Fruit fly (Drosophila melanogaster) whole organism, prepupa: ENCODE results near the gene Dnali1.

Source experiments
- Blimp-1 ChIP-seq: fragments of 200-800 bp; sonication (Bioruptor generic); optimal IDR thresholded peaks from 3 replicates; lab custom pipeline; 2017; ENCODE audit warnings: missing biosample characterization, missing genetic modification characterization, mild to moderate bottlenecking, moderate library complexity, missing genetic modification reagents
- CG10631 ChIP-seq: fragments of 200-800 bp; sonication (Bioruptor generic); optimal IDR thresholded peaks from 2 replicates; lab custom pipeline; 2016; ENCODE audit warnings: missing biosample characterization, missing genetic modification characterization
- CG11294 ChIP-seq: fragments of 200-800 bp; sonication (Bioruptor generic); IDR thresholded peaks from 2 replicates; pipeline ENCODE4 v1.3.6; 2022; ENCODE audit warnings: missing biosample characterization, missing genetic modification characterization
- CG11762 ChIP-seq: fragments of 200-800 bp; sonication (Bioruptor generic); optimal IDR thresholded peaks from 3 replicates; lab custom pipeline; 2016; ENCODE audit warnings: missing biosample characterization, missing genetic modification characterization; ENCODE audit not compliant: insufficient read depth
- CG11902 ChIP-seq: fragments of 200-800 bp; sonication (Bioruptor generic); optimal IDR thresholded peaks from 3 replicates; lab custom pipeline; 2016; ENCODE audit warnings: missing biosample characterization, missing genetic modification characterization
- CG15336 ChIP-seq: fragments of 200-800 bp; sonication (Bioruptor generic); IDR thresholded peaks from 2 replicates; pipeline ENCODE4 v1.3.6; 2022; ENCODE audit warnings: missing biosample characterization, missing genetic modification characterization
- CG1621 ChIP-seq: fragments of 200-800 bp; sonication (Bioruptor generic); optimal IDR thresholded peaks from 3 replicates; lab custom pipeline; 2018; ENCODE audit warnings: missing biosample characterization, mild to moderate bottlenecking, missing genetic modification characterization
- CG16779 ChIP-seq: fragments of 200-800 bp; sonication (Bioruptor generic); optimal IDR thresholded peaks from 3 replicates; lab custom pipeline; 2017; ENCODE audit warnings: missing biosample characterization, mild to moderate bottlenecking, missing genetic modification characterization
- CG3032 ChIP-seq: fragments of 200-800 bp; optimal IDR thresholded peaks from 2 replicates; lab custom pipeline; 2019; ENCODE audit warnings: missing biosample characterization, mild to moderate bottlenecking, missing genetic modification characterization, moderate library complexity
- CG31627 ChIP-seq: fragments of 200-800 bp; sonication (Bioruptor generic); optimal IDR thresholded peaks from 3 replicates; lab custom pipeline; 2016; ENCODE audit warnings: missing biosample characterization, missing genetic modification characterization
- CG32006 ChIP-seq: fragments of 200-800 bp; sonication (Bioruptor generic); optimal IDR thresholded peaks from 3 replicates; lab custom pipeline; 2017; ENCODE audit warnings: missing biosample characterization, mild to moderate bottlenecking, missing genetic modification characterization
- CG34406 ChIP-seq: fragments of 200-800 bp; sonication (Bioruptor generic); optimal IDR thresholded peaks from 3 replicates; lab custom pipeline; 2016; ENCODE audit warnings: missing biosample characterization, missing genetic modification characterization
- CG6163 ChIP-seq: fragments of 200-800 bp; sonication (Bioruptor generic); IDR thresholded peaks from 3 replicates; pipeline ENCODE4 v1.3.6; 2022; ENCODE audit warnings: missing biosample characterization, missing genetic modification characterization
- CG6792 ChIP-seq: fragments of 200-800 bp; sonication (Bioruptor generic); optimal IDR thresholded peaks from 3 replicates; lab custom pipeline; 2016; ENCODE audit warnings: missing biosample characterization, missing genetic modification characterization
- CG6808 ChIP-seq: fragments of 200-800 bp; sonication (Bioruptor generic); optimal IDR thresholded peaks from 3 replicates; lab custom pipeline; 2017; ENCODE audit warnings: missing biosample characterization, missing genetic modification characterization, mild to moderate bottlenecking, moderate library complexity, missing genetic modification reagents
- CG6854 ChIP-seq: fragments of 200-800 bp; sonication (Bioruptor generic); optimal IDR thresholded peaks from 2 replicates; lab custom pipeline; 2017; ENCODE audit warnings: missing biosample characterization, mild to moderate bottlenecking, missing genetic modification characterization
- CG7368 ChIP-seq: fragments of 200-800 bp; sonication (Bioruptor generic); optimal IDR thresholded peaks from 3 replicates; lab custom pipeline; 2016; ENCODE audit warnings: missing biosample characterization, missing genetic modification characterization
- CG8119 ChIP-seq: fragments of 200-800 bp; sonication (Bioruptor generic); IDR thresholded peaks from 3 replicates; pipeline ENCODE4 v1.3.6; 2022; ENCODE audit warnings: missing biosample characterization, missing genetic modification characterization
- CG8319 ChIP-seq: fragments of 200-800 bp; sonication (Bioruptor generic); optimal IDR thresholded peaks from 3 replicates; lab custom pipeline; 2016; ENCODE audit warnings: missing biosample characterization, missing genetic modification characterization
- CG8632 ChIP-seq: fragments of 200-800 bp; sonication (Bioruptor generic); optimal IDR thresholded peaks from 3 replicates; lab custom pipeline; 2016; ENCODE audit warnings: missing biosample characterization, missing genetic modification characterization
- CG9139 ChIP-seq: fragments of 200-800 bp; sonication (Bioruptor generic); optimal IDR thresholded peaks from 3 replicates; lab custom pipeline; 2017; ENCODE audit warnings: missing biosample characterization, mild to moderate bottlenecking, missing genetic modification characterization
- Eip78C ChIP-seq: fragments of 200-800 bp; sonication (Bioruptor generic); peaks from one replicate; lab custom pipeline; 2016; ENCODE audit warnings: missing biosample characterization, missing genetic modification characterization
- Eip93F ChIP-seq: fragments of 200-800 bp; sonication (Bioruptor generic); optimal IDR thresholded peaks from 2 replicates; lab custom pipeline; 2016; ENCODE audit warnings: missing biosample characterization, mild to moderate bottlenecking, missing genetic modification characterization
- Ets21C ChIP-seq: fragments of 200-800 bp; sonication (Bioruptor generic); optimal IDR thresholded peaks from 3 replicates; lab custom pipeline; 2016; ENCODE audit warnings: missing biosample characterization, missing genetic modification characterization
- Hr38 ChIP-seq: sonication (Bioruptor generic); optimal IDR thresholded peaks from 2 replicates; lab custom pipeline; 2016; ENCODE audit warnings: missing biosample characterization, missing genetic modification characterization
- Hr39 ChIP-seq: fragments of 200-800 bp; sonication (Bioruptor generic); optimal IDR thresholded peaks from 2 replicates; lab custom pipeline; 2016; ENCODE audit warnings: missing biosample characterization, missing genetic modification characterization
- Hr4 ChIP-seq: fragments of 200-800 bp; sonication (Bioruptor generic); optimal IDR thresholded peaks from 3 replicates; lab custom pipeline; 2016; ENCODE audit warnings: missing biosample characterization, missing genetic modification characterization
- Lpt ChIP-seq: fragments of 200-800 bp; sonication (Bioruptor generic); optimal IDR thresholded peaks from 3 replicates; lab custom pipeline; 2016; ENCODE audit warnings: missing biosample characterization, missing genetic modification characterization
- Met ChIP-seq: fragments of 200-800 bp; sonication (Bioruptor generic); optimal IDR thresholded peaks from 3 replicates; lab custom pipeline; 2016; ENCODE audit warnings: missing biosample characterization, missing genetic modification characterization
- OdsH ChIP-seq: fragments of 200-800 bp; sonication (Bioruptor generic); optimal IDR thresholded peaks from 3 replicates; lab custom pipeline; 2016; ENCODE audit warnings: missing biosample characterization, missing genetic modification characterization
- Smox ChIP-seq: fragments of 200-800 bp; sonication (Bioruptor generic); optimal IDR thresholded peaks from 3 replicates; lab custom pipeline; 2016; ENCODE audit warnings: missing biosample characterization, missing genetic modification characterization
- Sox102F ChIP-seq: fragments of 200-800 bp; sonication (Bioruptor generic); optimal IDR thresholded peaks from 2 replicates; lab custom pipeline; 2016; ENCODE audit warnings: missing biosample characterization, mild to moderate bottlenecking, missing genetic modification characterization
- Sox14 ChIP-seq: fragments of 200-800 bp; sonication (Bioruptor generic); optimal IDR thresholded peaks from 3 replicates; lab custom pipeline; 2016; ENCODE audit warnings: missing biosample characterization, missing genetic modification characterization
- achi ChIP-seq: fragments of 200-800 bp; sonication (Bioruptor generic); optimal IDR thresholded peaks from 3 replicates; lab custom pipeline; 2016; ENCODE audit warnings: missing biosample characterization, missing genetic modification characterization
- acj6 ChIP-seq: fragments of 200-800 bp; sonication (Bioruptor generic); optimal IDR thresholded peaks from 3 replicates; lab custom pipeline; 2016; ENCODE audit warnings: missing biosample characterization, missing genetic modification characterization
- cyc ChIP-seq: fragments of 200-800 bp; sonication (Bioruptor generic); optimal IDR thresholded peaks from 3 replicates; lab custom pipeline; 2016; ENCODE audit warnings: missing biosample characterization, missing genetic modification characterization
- dsx ChIP-seq: fragments of 200-800 bp; optimal IDR thresholded peaks from 3 replicates; lab custom pipeline; 2019; ENCODE audit warnings: missing biosample characterization, mild to moderate bottlenecking, missing genetic modification characterization, moderate library complexity; ENCODE audit not compliant: poor library complexity, severe bottlenecking
- eg ChIP-seq: fragments of 200-800 bp; sonication (Bioruptor generic); IDR thresholded peaks from 3 replicates; pipeline ENCODE4 v1.3.6; 2022; ENCODE audit warnings: missing biosample characterization, missing genetic modification characterization
- esn ChIP-seq: fragments of 200-800 bp; sonication (Bioruptor generic); optimal IDR thresholded peaks from 2 replicates; lab custom pipeline; 2016; ENCODE audit warnings: missing biosample characterization, mild to moderate bottlenecking, missing genetic modification characterization, moderate library complexity
- fd59A ChIP-seq: fragments of 200-800 bp; sonication (Bioruptor generic); optimal IDR thresholded peaks from 2 replicates; lab custom pipeline; 2017; ENCODE audit warnings: missing biosample characterization, mild to moderate bottlenecking, missing genetic modification characterization, missing genetic modification reagents
- fkh ChIP-seq: fragments of 200-800 bp; sonication (Bioruptor generic); optimal IDR thresholded peaks from 3 replicates; lab custom pipeline; 2017; ENCODE audit warnings: missing biosample characterization, mild to moderate bottlenecking, missing genetic modification characterization, moderate library complexity
- lz ChIP-seq: fragments of 200-800 bp; sonication (Bioruptor generic); optimal IDR thresholded peaks from 3 replicates; lab custom pipeline; 2016; ENCODE audit warnings: missing biosample characterization, missing genetic modification characterization
- ss ChIP-seq, 2 experiments: fragments of 200-800 bp; sonication (Bioruptor generic); optimal IDR thresholded peaks; 2 replicates in 1 of 2; 3 replicates in 1 of 2; lab custom pipeline; 2017 to 2018; ENCODE audit warnings: mild to moderate bottlenecking in 2 of 2, missing biosample characterization in 2 of 2, missing genetic modification characterization in 2 of 2, moderate library complexity in 1 of 2
- svp ChIP-seq: fragments of 200-800 bp; sonication (Bioruptor generic); peaks from one replicate; lab custom pipeline; 2016; ENCODE audit warnings: missing biosample characterization, missing genetic modification characterization

Dnali1 gene

dm6 chr3R:11850917-11851897, 41.9 kb downstream of the Dnali1 start (continued):
- TF ChIP-seq CG6792 (GFP tag; lab: Kevin White, UChicago) (peak; percentile 75), CG9139 (GFP tag; lab: Kevin White, UChicago) (peak; percentile 56), Hr38 (GFP tag; lab: Kevin White, UChicago) (peak; percentile 55), fd59A (GFP tag; lab: Kevin White, UChicago) (peak; percentile 75), CG16779 (peak; percentile 87), dsx (peak; percentile 79), Smox (peak; percentile 69), CG7368 (GFP tag; lab: Kevin White, UChicago) (peak; percentile 75), svp (GFP tag; lab: Kevin White, UChicago) (peak; percentile 92), Sox102F (GFP tag; lab: Kevin White, UChicago) (peak; percentile 70), Ets21C (GFP tag; lab: Kevin White, UChicago) (peak; percentile 71)
- TF ChIP-seq, all 60 proteins: peak for 57

DNA sequence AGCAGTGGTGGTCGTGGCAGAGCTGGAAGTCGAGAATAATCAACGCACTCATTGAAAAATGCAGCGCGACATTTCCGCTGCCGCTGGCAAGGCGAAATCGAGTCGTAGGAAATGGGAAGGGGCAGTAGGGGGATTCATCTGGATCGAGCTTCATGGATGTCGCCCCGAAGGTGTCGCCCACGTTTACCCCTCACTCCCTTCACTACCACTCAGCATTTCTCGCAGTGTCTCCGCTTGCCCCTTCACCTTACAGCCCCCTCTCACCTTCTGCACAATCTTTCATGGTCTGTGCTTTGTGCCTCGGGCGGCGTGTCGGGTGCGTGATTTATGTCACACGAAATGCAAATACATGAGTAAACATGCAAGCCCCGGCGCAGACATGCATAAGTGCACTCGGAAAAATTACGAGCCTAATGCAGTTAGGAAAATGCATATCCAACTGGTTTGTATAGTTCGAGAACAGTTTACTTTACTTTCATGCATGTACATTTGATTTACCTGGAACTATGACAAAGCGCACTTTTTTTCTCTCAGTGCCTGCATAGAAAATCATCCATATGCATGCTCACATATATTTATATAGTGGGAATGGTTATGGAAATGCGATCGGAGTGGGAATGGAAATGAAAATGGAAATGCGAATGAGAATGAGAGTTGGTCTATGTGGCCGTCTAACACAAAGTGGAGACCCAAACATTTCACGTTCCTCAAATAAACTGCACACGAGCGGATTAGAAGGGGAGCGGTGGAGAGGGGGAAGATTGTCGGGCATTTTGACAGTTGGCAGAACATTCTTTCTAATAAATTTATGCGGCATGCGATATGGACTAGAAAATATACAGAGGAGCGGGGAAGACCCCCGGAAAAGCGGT, 43.5 kb downstream of the Dnali1 start:
- TF ChIP-seq CG8319 (GFP tag; lab: Kevin White, UChicago) (peak; percentile 65), CG10631 (GFP tag; lab: Kevin White, UChicago) (peak; percentile 88), CG32006 (GFP tag; lab: Kevin White, UChicago) (peak; percentile 93), CG31627 (peak; percentile 75), svp (GFP tag; lab: Kevin White, UChicago) (peak; percentile 90), acj6 (GFP tag; lab: Kevin White, UChicago) (peak; percentile 87), CG11902 (GFP tag; lab: Kevin White, UChicago) (peak; percentile 68), CG6792 (GFP tag; lab: Kevin White, UChicago) (peak; percentile 78), fkh (GFP tag; lab: Kevin White, UChicago) (peak; percentile 80), fd59A (GFP tag; lab: Kevin White, UChicago) (peak; percentile 71), CG8632 (GFP tag; lab: Kevin White, UChicago) (peak; percentile 69), CG6808 (peak; percentile 69), eg (GFP tag; lab: Robert Waterston, UW) (peak; percentile 93), Lpt (GFP tag; lab: Kevin White, UChicago) (peak; percentile 89), Eip93F (GFP tag; lab: Kevin White, UChicago) (no peak), ss (GFP tag; optimal IDR thresholded peaks at IDR 0.05; lab: Kevin White, UChicago) (peak; percentile 76 to 90), cyc (GFP tag; lab: Kevin White, UChicago) (peak; percentile 81), Met (GFP tag; lab: Kevin White, UChicago) (peak; percentile 77), CG11762 (GFP tag; lab: Kevin White, UChicago) (peak; percentile 71), CG6163 (peak; percentile 96), CG1621 (tag; lab: Kevin White, UChicago) (peak; percentile 84), esn (peak; percentile 77), CG3032 (tag; lab: Kevin White, UChicago) (peak; percentile 81), CG8119 (peak; percentile 90), CG11294 (GFP tag; lab: Robert Waterston, UW) (peak; percentile 85), Hr4 (GFP tag; lab: Kevin White, UChicago) (peak; percentile 95), Ets21C (GFP tag; lab: Kevin White, UChicago) (peak; percentile 60), CG6854 (GFP tag; lab: Kevin White, UChicago) (peak; percentile 15), dsx (peak; percentile 81), CG15336 (GFP tag; lab: Robert Waterston, UW) (peak; percentile 89), Smox (peak; percentile 70), CG34406 (GFP tag; lab: Kevin White, UChicago) (peak; percentile 69), OdsH (GFP tag; lab: Kevin White, UChicago) (peak; percentile 90), achi (peak; percentile 86), Sox14 (peak; percentile 89), Blimp-1 (GFP tag; lab: Kevin White, UChicago) (no peak), lz (GFP tag; lab: Kevin White, UChicago) (peak; percentile 73), Eip78C (GFP tag; lab: Kevin White, UChicago) (peak; percentile 96), Hr39 (peak; percentile 78)
